Fruit fly (Drosophila melanogaster): ENCODE measurements around the gene CG33688.

DNA sequence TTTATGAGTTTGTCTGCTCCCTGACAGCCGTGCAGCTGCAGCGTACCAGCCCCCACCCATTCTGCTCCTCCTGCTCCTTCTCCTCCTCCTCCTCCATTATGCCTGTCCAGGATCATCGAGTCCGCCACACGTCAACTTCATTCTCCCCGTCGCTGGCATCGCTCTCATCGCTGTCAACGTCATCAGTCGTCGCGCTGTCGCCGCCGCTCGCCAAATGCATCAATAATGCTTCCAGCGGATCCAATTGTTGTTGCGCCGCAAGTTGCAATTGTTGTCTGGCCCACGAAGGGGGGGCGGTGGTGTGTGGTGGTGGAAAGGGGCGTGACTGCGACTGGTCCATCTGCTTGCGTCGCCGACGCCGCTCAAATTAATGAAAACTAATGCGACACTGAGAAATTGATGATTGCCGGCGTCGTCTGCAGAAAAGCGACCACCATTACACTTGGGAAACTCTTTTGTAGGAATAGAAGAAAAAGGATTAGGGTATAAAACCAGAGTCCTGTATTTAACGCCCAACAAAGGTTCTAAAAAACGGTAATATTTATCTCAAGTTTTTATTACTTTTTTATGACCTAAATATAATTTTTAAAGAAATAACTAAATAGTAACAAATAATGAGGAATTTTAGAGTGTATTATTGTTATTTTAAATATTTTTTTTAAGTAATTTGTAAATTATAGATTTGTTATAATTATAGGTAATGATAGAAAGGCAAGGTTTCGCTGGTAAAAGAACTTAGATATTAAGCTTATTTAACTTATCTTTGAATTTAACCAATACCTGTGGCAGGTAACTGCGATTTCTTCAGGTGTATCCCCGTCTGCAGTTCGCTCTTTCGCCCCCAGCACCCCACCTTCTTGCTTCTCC lies 9.7 kb upstream of the CG33688 start:
- no peak for TF ChIP-seq CG14711 (tag; optimal IDR thresholded peaks at IDR 0.05)
- no peak for TF ChIP-seq CG7045 (GFP tag; optimal IDR thresholded peaks at IDR 0.05)
- TF ChIP-seq bab1 (GFP tag; optimal IDR thresholded peaks at IDR 0.05): no peak
- TF ChIP-seq CG11617 (GFP tag; optimal IDR thresholded peaks at IDR 0.05): no peak
- no peak for TF ChIP-seq cnc (optimal IDR thresholded peaks at IDR 0.05)
- TF ChIP-seq ovo (GFP tag; optimal IDR thresholded peaks at IDR 0.05): no peak
- TF ChIP-seq pad (GFP tag; optimal IDR thresholded peaks at IDR 0.05): no peak
- TF ChIP-seq CG12768 (GFP tag; optimal IDR thresholded peaks at IDR 0.05): no peak

All from whole organism, adult.